Worm (Caenorhabditis elegans) whole organism, L3 larva: Measurements from ENCODE around the gene txdc-9.

Experiments used
- R02D3.7 ChIP-seq: fragments of 150-350 bp; optimal IDR thresholded peaks from 2 replicates; lab custom pipeline; 2014; ENCODE audit warnings: missing biosample characterization, missing genetic modification characterization
- aly-2 ChIP-seq: fragments of 150-350 bp; optimal IDR thresholded peaks from 2 replicates; lab custom pipeline; 2014; ENCODE audit warnings: missing biosample characterization, missing genetic modification characterization
- ama-1 ChIP-seq: fragments of 150-350 bp; optimal IDR thresholded peaks from 2 replicates; lab custom pipeline; 2018
- ceh-16 ChIP-seq: sonication (generic microtip); optimal IDR thresholded peaks from 2 replicates; lab custom pipeline; 2017; ENCODE audit warnings: missing biosample characterization, missing genetic modification characterization
- ceh-82 ChIP-seq: fragments of 150-350 bp; optimal IDR thresholded peaks from 2 replicates; lab custom pipeline; 2014; ENCODE audit warnings: missing biosample characterization, missing genetic modification characterization
- ceh-9 ChIP-seq: sonication (generic microtip); optimal IDR thresholded peaks from 2 replicates; lab custom pipeline; 2018; ENCODE audit warnings: missing biosample characterization, missing genetic modification characterization
- daf-12 ChIP-seq: fragments of 150-350 bp; optimal IDR thresholded peaks from 2 replicates; lab custom pipeline; 2014; ENCODE audit warnings: missing biosample characterization, missing genetic modification reagents, missing genetic modification characterization
- egl-27 ChIP-seq: sonication (generic microtip); optimal IDR thresholded peaks from 4 replicates; lab custom pipeline; 2017; ENCODE audit warnings: missing biosample characterization, missing genetic modification reagents, missing genetic modification characterization
- egl-5 ChIP-seq: fragments of 150-350 bp; optimal IDR thresholded peaks from 2 replicates; lab custom pipeline; 2017; ENCODE audit warnings: missing biosample characterization, missing genetic modification reagents, missing genetic modification characterization, inconsistent platforms
- elt-1 ChIP-seq: fragments of 150-350 bp; optimal IDR thresholded peaks from 2 replicates; lab custom pipeline; 2014; ENCODE audit warnings: missing biosample characterization, missing genetic modification characterization
- elt-2 ChIP-seq: sonication (generic microtip); optimal IDR thresholded peaks from 2 replicates; lab custom pipeline; 2016; ENCODE audit warnings: missing genetic modification reagents, mild to moderate bottlenecking, missing genetic modification characterization, missing compliant biosample characterization
- eor-1 ChIP-seq, 2 experiments: fragments of 150-350 bp; optimal IDR thresholded peaks; 2 replicates each; lab custom pipeline; 2014 to 2018; ENCODE audit warnings: missing biosample characterization in 2 of 2, missing genetic modification characterization in 2 of 2
- hmg-11 ChIP-seq: sonication (generic microtip); optimal IDR thresholded peaks from 2 replicates; lab custom pipeline; 2016; ENCODE audit warnings: missing genetic modification characterization, missing compliant biosample characterization
- jun-1 ChIP-seq: fragments of 150-350 bp; optimal IDR thresholded peaks from 2 replicates; lab custom pipeline; 2014; ENCODE audit warnings: missing biosample characterization, missing genetic modification reagents, missing genetic modification characterization
- lin-15B ChIP-seq: fragments of 150-350 bp; optimal IDR thresholded peaks from 2 replicates; lab custom pipeline; 2014; ENCODE audit warnings: missing biosample characterization, missing genetic modification characterization
- lin-39 ChIP-seq: fragments of 150-350 bp; optimal IDR thresholded peaks from 2 replicates; lab custom pipeline; 2018; ENCODE audit warnings: missing biosample characterization, missing genetic modification reagents, missing genetic modification characterization
- lsy-12 ChIP-seq: sonication (generic microtip); optimal IDR thresholded peaks from 2 replicates; lab custom pipeline; 2016; ENCODE audit warnings: mild to moderate bottlenecking, missing genetic modification characterization, missing compliant biosample characterization
- mdl-1 ChIP-seq: fragments of 150-350 bp; optimal IDR thresholded peaks from 2 replicates; lab custom pipeline; 2014; ENCODE audit warnings: missing biosample characterization, missing genetic modification characterization
- mml-1 ChIP-seq: fragments of 150-350 bp; sonication (generic microtip); optimal IDR thresholded peaks from 3 replicates; lab custom pipeline; 2014; ENCODE audit warnings: missing biosample characterization, missing genetic modification characterization
- nfya-1 ChIP-seq: sonication (generic microtip); optimal IDR thresholded peaks from 2 replicates; lab custom pipeline; 2017; ENCODE audit warnings: missing genetic modification characterization, mild to moderate bottlenecking, missing compliant biosample characterization, antibody characterized with exemption, moderate library complexity; ENCODE audit not compliant: insufficient read depth
- nhr-11 ChIP-seq: fragments of 150-350 bp; optimal IDR thresholded peaks from 2 replicates; lab custom pipeline; 2014; ENCODE audit warnings: missing biosample characterization, missing genetic modification characterization
- nhr-12 ChIP-seq: fragments of 150-350 bp; optimal IDR thresholded peaks from 2 replicates; lab custom pipeline; 2014; ENCODE audit warnings: missing biosample characterization, missing genetic modification characterization
- nhr-23 ChIP-seq: fragments of 150-350 bp; optimal IDR thresholded peaks from 2 replicates; lab custom pipeline; 2014; ENCODE audit warnings: missing biosample characterization, missing genetic modification reagents, missing genetic modification characterization
- nhr-25 ChIP-seq: sonication (generic microtip); optimal IDR thresholded peaks from 2 replicates; lab custom pipeline; 2017; ENCODE audit warnings: missing biosample characterization, missing genetic modification characterization
- nhr-28 ChIP-seq: fragments of 150-350 bp; optimal IDR thresholded peaks from 2 replicates; lab custom pipeline; 2014; ENCODE audit warnings: missing biosample characterization, missing genetic modification characterization
- nhr-43 ChIP-seq: sonication (generic microtip); optimal IDR thresholded peaks from 2 replicates; lab custom pipeline; 2016; ENCODE audit warnings: mild to moderate bottlenecking, missing genetic modification characterization, missing compliant biosample characterization; ENCODE audit not compliant: poor library complexity, severe bottlenecking
- nhr-67 ChIP-seq: fragments of 150-350 bp; optimal IDR thresholded peaks from 2 replicates; lab custom pipeline; 2014; ENCODE audit warnings: missing biosample characterization, missing genetic modification characterization
- nhr-76 ChIP-seq: fragments of 150-350 bp; sonication (generic microtip); optimal IDR thresholded peaks from 5 replicates; lab custom pipeline; 2014; ENCODE audit warnings: missing biosample characterization, missing genetic modification characterization
- nhr-77 ChIP-seq: fragments of 150-350 bp; optimal IDR thresholded peaks from 2 replicates; lab custom pipeline; 2014; ENCODE audit warnings: missing biosample characterization, missing genetic modification characterization
- pha-4 ChIP-seq: fragments of 150-350 bp; optimal IDR thresholded peaks from 2 replicates; lab custom pipeline; 2014; ENCODE audit warnings: missing biosample characterization, missing genetic modification reagents, missing genetic modification characterization
- pqm-1 ChIP-seq: fragments of 150-350 bp; optimal IDR thresholded peaks from 2 replicates; lab custom pipeline; 2017; ENCODE audit warnings: missing biosample characterization, missing genetic modification characterization, inconsistent platforms
- sea-2 ChIP-seq: fragments of 150-350 bp; sonication (generic microtip); optimal IDR thresholded peaks from 4 replicates; lab custom pipeline; 2014; ENCODE audit warnings: missing biosample characterization, missing genetic modification reagents, missing genetic modification characterization
- ztf-11 ChIP-seq: fragments of 150-350 bp; optimal IDR thresholded peaks from 2 replicates; lab custom pipeline; 2014; ENCODE audit warnings: missing biosample characterization, missing genetic modification characterization

txdc-9 gene

DNA sequence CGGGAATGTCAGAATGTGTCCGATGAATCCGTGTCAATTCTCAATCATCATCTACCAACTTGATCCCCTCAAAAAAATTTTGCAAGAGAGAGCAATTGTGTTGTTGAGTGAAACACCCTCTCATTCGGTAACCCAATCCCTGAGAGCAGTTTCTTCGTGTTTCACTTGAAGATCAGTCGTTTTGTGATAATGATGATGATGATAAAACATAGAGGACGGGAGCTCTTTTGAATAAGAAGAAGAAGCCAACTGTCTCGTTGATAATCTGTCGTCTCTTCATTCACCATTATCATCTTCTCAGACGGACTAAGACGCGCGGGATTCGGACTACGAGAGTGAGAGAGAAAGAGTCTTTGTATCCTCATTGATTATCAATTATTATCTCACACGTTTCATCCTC is 26.9 kb upstream of the txdc-9 start:
- TF ChIP-seq nfya-1 (tag; lab: Kevin White, UChicago) (peak; percentile 37), sea-2 (GFP tag; lab: Kevin White, UChicago) (no peak), lin-39 (tag; lab: Kevin White, UChicago) (peak; percentile 31), nhr-11 (tag; lab: Kevin White, UChicago) (peak; percentile 78)

DNA sequence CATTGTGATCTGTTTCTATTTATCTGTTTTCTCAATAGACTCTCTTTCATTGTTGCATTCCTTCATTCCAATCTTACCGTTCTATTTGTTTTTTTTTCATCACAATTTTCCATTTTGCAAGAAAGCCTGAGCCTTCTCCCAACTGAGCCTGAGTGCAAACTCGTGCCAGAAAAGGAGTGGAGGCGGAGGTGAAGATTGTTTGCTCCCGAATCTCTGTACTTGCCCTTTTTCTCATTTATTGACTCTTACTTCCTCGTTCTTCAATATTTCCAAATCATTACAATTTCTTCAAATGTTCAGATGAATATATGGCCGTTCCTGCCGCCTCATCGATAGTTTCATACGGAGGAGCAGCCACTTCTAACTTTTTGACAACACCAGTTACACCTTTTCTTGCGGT is 25.1 kb upstream of the txdc-9 start, which contains the start of gene let-756:
TSS of gene let-756 (plus strand) at position 301 of the 400 bp plus-strand sequence.
- TF ChIP-seq ceh-16 (tag; lab: Kevin White, UChicago) (no peak), sea-2 (GFP tag; lab: Kevin White, UChicago) (no peak), lin-39 (tag; lab: Kevin White, UChicago) (no peak), egl-27 (tag; lab: Kevin White, UChicago) (no peak), nhr-43 (tag; lab: Kevin White, UChicago) (no peak), nfya-1 (tag; lab: Kevin White, UChicago) (no peak), daf-12 (tag; lab: Kevin White, UChicago) (no peak), elt-1 (tag; lab: Kevin White, UChicago) (no peak), nhr-67 (no peak), nhr-23 (no peak), pha-4 (tag; lab: Kevin White, UChicago) (no peak), ztf-11 (tag; lab: Kevin White, UChicago) (no peak), hmg-11 (tag; lab: Kevin White, UChicago) (no peak)

DNA sequence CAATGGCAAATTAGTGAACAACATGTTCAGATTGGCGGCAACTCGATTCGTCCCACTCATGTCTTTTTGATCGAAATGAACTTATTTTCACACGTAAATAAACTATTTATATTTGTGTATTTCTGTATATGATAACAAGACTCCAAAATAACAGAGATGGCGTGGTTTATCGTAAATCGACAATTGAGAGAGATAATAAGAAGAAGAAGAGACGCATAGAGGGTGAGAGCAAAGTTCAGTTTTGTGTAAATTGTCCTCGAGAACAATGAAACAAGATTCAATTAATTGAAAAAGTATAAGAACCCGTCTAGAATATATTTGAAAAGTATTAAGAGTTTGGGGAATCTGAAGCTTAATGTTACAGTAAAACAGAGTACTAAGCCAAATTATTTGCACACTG is 20.5 kb upstream of the txdc-9 start:
- peak; percentile 3 for TF ChIP-seq nhr-25 (tag; lab: Kevin White, UChicago)
- TF ChIP-seq ceh-82 (tag; lab: Kevin White, UChicago): no peak
- no peak for TF ChIP-seq nhr-76
- TF ChIP-seq lin-15B (tag; lab: Kevin White, UChicago): peak; percentile 2
- TF ChIP-seq R02D3.7 (tag; lab: Kevin White, UChicago): peak; percentile 12
- TF ChIP-seq pqm-1 (tag; lab: Kevin White, UChicago): peak; percentile 69
- TF ChIP-seq elt-2 (tag; lab: Kevin White, UChicago): peak; percentile 26

DNA sequence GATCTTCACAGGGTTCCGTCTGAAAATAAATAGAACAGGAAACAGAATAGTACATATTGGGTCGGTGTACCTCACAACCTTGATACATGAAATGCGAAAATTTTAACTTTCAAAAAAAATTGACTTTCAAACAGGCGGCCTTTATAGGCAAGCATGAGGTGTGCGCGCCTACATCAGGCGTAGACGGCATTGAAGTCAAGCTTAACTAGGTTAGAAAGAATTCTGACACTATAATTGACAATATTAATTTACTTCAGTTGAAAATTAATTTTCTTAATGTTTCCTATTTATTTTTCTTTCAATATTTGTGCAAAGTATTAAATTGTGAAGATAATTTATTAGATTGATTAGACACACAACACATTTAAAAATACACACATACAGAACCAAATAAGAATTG is 20.1 kb upstream of the txdc-9 start, which contains the start of gene C05D11.5:
TSS of gene C05D11.5 (minus strand) at position 101 of the 400 bp plus-strand sequence.
- TF ChIP-seq egl-5 (tag; lab: Kevin White, UChicago): no peak
- TF ChIP-seq aly-2 (tag; lab: Kevin White, UChicago): no peak
- no peak for TF ChIP-seq eor-1 (tag; optimal IDR thresholded peaks at IDR 0.05; lab: Kevin White, UChicago)
- TF ChIP-seq daf-12 (tag; lab: Kevin White, UChicago): no peak
- no peak for TF ChIP-seq ama-1 (lab: Kevin White, UChicago)
- TF ChIP-seq jun-1: no peak
- no peak for TF ChIP-seq ceh-82 (tag; lab: Kevin White, UChicago)
- no peak for TF ChIP-seq ceh-9 (tag; lab: Kevin White, UChicago)
- TF ChIP-seq nhr-12 (tag; lab: Kevin White, UChicago): no peak
- no peak for TF ChIP-seq nhr-43 (tag; lab: Kevin White, UChicago)
- no peak for TF ChIP-seq mml-1
- TF ChIP-seq nhr-67: no peak
- TF ChIP-seq nhr-77 (tag; lab: Kevin White, UChicago): no peak
- no peak for TF ChIP-seq nhr-28 (tag; lab: Kevin White, UChicago)

DNA sequence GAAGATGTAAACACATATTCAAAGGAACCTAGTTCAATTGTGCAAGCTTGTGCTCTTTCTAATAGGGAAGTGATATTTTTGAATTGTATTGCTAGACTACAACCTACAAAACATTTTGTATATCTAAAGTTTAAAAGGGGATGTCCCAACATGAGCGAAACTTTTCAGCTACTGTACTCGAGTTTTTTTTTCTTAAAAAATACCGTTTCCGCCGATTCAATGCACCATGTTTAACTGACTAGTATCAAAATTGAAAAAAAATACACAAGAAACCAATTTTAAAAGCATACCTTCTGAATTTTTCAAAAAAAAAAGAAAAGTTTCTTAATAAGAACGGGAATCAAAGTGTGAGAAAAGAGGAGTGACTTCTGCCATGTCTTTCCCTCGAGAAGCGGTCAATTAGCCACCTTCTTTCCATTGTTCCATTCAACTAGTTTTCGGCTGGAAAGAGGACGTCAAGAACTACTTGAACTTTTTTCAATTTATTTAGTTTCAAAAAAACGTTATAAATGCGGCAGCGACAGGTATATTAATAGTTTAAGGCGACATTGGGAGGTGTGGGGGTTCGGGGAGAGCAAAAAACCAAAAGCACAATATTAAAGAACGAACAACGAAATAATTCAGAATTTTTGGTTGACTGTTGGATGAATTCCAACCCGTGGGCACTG is 16.5 kb upstream of the txdc-9 start, which contains the start of gene nas-4:
TSS of gene nas-4 (minus strand) at position 351 of the 668 bp plus-strand sequence.
- no peak for TF ChIP-seq nhr-12 (tag; lab: Kevin White, UChicago)
- TF ChIP-seq lsy-12 (tag; lab: Kevin White, UChicago): peak; percentile 31
- peak; percentile 39 for TF ChIP-seq R02D3.7 (tag; lab: Kevin White, UChicago)
- no peak for TF ChIP-seq pqm-1 (tag; lab: Kevin White, UChicago)
- no peak for TF ChIP-seq pha-4 (tag; lab: Kevin White, UChicago)
- TF ChIP-seq nhr-43 (tag; lab: Kevin White, UChicago): peak; percentile 25
- TF ChIP-seq ama-1 (lab: Kevin White, UChicago): peak; percentile 41
- TF ChIP-seq mdl-1 (tag; lab: Kevin White, UChicago): no peak
- TF ChIP-seq egl-5 (tag; lab: Kevin White, UChicago): no peak
- no peak for TF ChIP-seq nhr-76
- TF ChIP-seq nhr-23: peak; percentile 11
- peak; percentile 41 for TF ChIP-seq elt-2 (tag; lab: Kevin White, UChicago)
- TF ChIP-seq nhr-25 (tag; lab: Kevin White, UChicago): peak; percentile 35
